Worm (Caenorhabditis elegans) whole organism, L4/young adult: ENCODE measurements around the gene popl-1.

Experiments
- W03F9.2 ChIP-seq: fragments of 150-350 bp; optimal IDR thresholded peaks from 2 replicates; lab custom pipeline; 2014; ENCODE audit warnings: missing biosample characterization, missing genetic modification characterization
- him-1 ChIP-seq: sonication (generic microtip); optimal IDR thresholded peaks from 2 replicates; lab custom pipeline; 2016; ENCODE audit warnings: missing genotype, missing genetic modification reagents, missing genetic modification characterization, missing compliant biosample characterization

- TF ChIP-seq W03F9.2 (no peak), him-1 (tag; lab: Kevin White, UChicago) (no peak)
Measured at ce11 chrIII:6389533-6389932, 41.2 kb downstream of the popl-1 start, which contains the start of gene C16A3.2.
